Worm (Caenorhabditis elegans): ENCODE results near the gene K08A2.2.

ce11 chrII:2992300-2992699, 895 bp downstream of the K08A2.2 start:
- TF ChIP-seq snpc-4 (tag; optimal IDR thresholded peaks at IDR 0.05) (no peak), elt-3 (tag; optimal IDR thresholded peaks at IDR 0.05) (no peak)

Measured in whole organism, mixed stage, embryonic.